Fruit fly (Drosophila melanogaster): ENCODE data around the gene CG17544.
A peak's percentile ranks its signal among the peaks of the same experiment; 100 is the strongest.

The CG17544 gene

dm6 chr2L:19376145-19376544, 22.1 kb downstream of the CG17544 start (continued):
- peak; percentile 71 for TF ChIP-seq CG2712 (tag; optimal IDR thresholded peaks at IDR 0.05)
- TF ChIP-seq tap (tag; optimal IDR thresholded peaks at IDR 0.05), result peak; percentile 35
- TF ChIP-seq Eip74EF (GFP tag; optimal IDR thresholded peaks at IDR 0.05), result no peak
- TF ChIP-seq CG15696 (tag; optimal IDR thresholded peaks at IDR 0.05), result peak; percentile 69
- TF ChIP-seq CG17359 (tag; optimal IDR thresholded peaks at IDR 0.05), result peak; percentile 20
- no peak for TF ChIP-seq crp (GFP tag; optimal IDR thresholded peaks at IDR 0.05)
- peak; percentile 38 for TF ChIP-seq trem (tag; optimal IDR thresholded peaks at IDR 0.05)
- no peak for TF ChIP-seq CkIIα-i1 (GFP tag; IDR thresholded peaks at IDR 0.05)
- TF ChIP-seq CG7357 (GFP tag; IDR thresholded peaks at IDR 0.05), result no peak
- peak; percentile 78 for TF ChIP-seq Xrp1 (GFP tag; IDR thresholded peaks at IDR 0.05)
- TF ChIP-seq HLH3B (GFP tag; IDR thresholded peaks at IDR 0.05), result 0 out of 2 replicates have a peak, but pooled peaks have one; percentile 15
- TF ChIP-seq H15 (GFP tag; IDR thresholded peaks at IDR 0.05), result peak; percentile 34; the same call in 1 of the 3 replicates
- peak; percentile 30 for TF ChIP-seq zen (tag; optimal IDR thresholded peaks at IDR 0.05)

dm6 chr2L:19373809-19374208, 24.5 kb downstream of the CG17544 start:
- no peak for TF ChIP-seq lov (optimal IDR thresholded peaks at IDR 0.05)
- TF ChIP-seq lov (GFP tag; IDR thresholded peaks at IDR 0.05), result no peak
- no peak for TF ChIP-seq Trl (optimal IDR thresholded peaks at IDR 0.05)
- no peak for TF ChIP-seq Trl (GFP tag; optimal IDR thresholded peaks at IDR 0.05)
- no peak for TF ChIP-seq caup (GFP tag; optimal IDR thresholded peaks at IDR 0.05; ENCODE audit: severe bottlenecking)
- no peak for TF ChIP-seq Myb (GFP tag; optimal IDR thresholded peaks at IDR 0.05)
- no peak for TF ChIP-seq jigr1 (GFP tag; IDR thresholded peaks at IDR 0.05)
- TF ChIP-seq eve (GFP tag; optimal IDR thresholded peaks at IDR 0.05), result peak in 1 of 2 experiments; percentile 27
- TF ChIP-seq HmgD (GFP tag; optimal IDR thresholded peaks at IDR 0.05), result no peak
- TF ChIP-seq scrt (GFP tag; optimal IDR thresholded peaks at IDR 0.05), result no peak
- TF ChIP-seq chinmo (GFP tag; IDR thresholded peaks at IDR 0.05; ENCODE audit: partially characterized antibody), result no peak
- no peak for TF ChIP-seq CG34422 (GFP tag; IDR thresholded peaks at IDR 0.05)
- TF ChIP-seq BtbVII (GFP tag; optimal IDR thresholded peaks at IDR 0.05), result no peak
- peak; percentile 35 for TF ChIP-seq D19A (tag; optimal IDR thresholded peaks at IDR 0.05)
- peak; percentile 62 for TF ChIP-seq CG2678 (tag; optimal IDR thresholded peaks at IDR 0.05)
- TF ChIP-seq CG12659 (GFP tag; optimal IDR thresholded peaks at IDR 0.05), result no peak
- no peak for TF ChIP-seq sob (GFP tag; IDR thresholded peaks at IDR 0.05)
- no peak for TF ChIP-seq bbx (GFP tag; IDR thresholded peaks at IDR 0.05; ENCODE audit: partially characterized antibody)
- no peak for TF ChIP-seq B-H1 (GFP tag; IDR thresholded peaks at IDR 0.05)
- no peak for TF ChIP-seq CG6765 (GFP tag; optimal IDR thresholded peaks at IDR 0.05)
- no peak for TF ChIP-seq esg (GFP tag; conservative IDR thresholded peaks at IDR 0.05)
- TF ChIP-seq CG14014 (GFP tag; IDR thresholded peaks at IDR 0.05), result no peak
- TF ChIP-seq Ptx1 (GFP tag; IDR thresholded peaks at IDR 0.05), result peak; percentile 50
- no peak for TF ChIP-seq peb (GFP tag; IDR thresholded peaks at IDR 0.05)
- TF ChIP-seq CG4617 (GFP tag; optimal IDR thresholded peaks at IDR 0.05; ENCODE audit: borderline replicate concordance), result no peak
- no peak for TF ChIP-seq hkb (optimal IDR thresholded peaks at IDR 0.05)
- no peak for TF ChIP-seq hkb (GFP tag; IDR thresholded peaks at IDR 0.05)
- no peak for TF ChIP-seq D (optimal IDR thresholded peaks at IDR 0.05)
- peak; percentile 34 for TF ChIP-seq D (GFP tag; optimal IDR thresholded peaks at IDR 0.05)
- peak; percentile 69 for TF ChIP-seq CG10979 (tag; optimal IDR thresholded peaks at IDR 0.05)
- TF ChIP-seq Ada2b (GFP tag; IDR thresholded peaks at IDR 0.05), result no peak
- TF ChIP-seq CG3407 (GFP tag; optimal IDR thresholded peaks at IDR 0.05), result peak; percentile 2
- no peak for TF ChIP-seq CG12744 (GFP tag; optimal IDR thresholded peaks at IDR 0.05)
- TF ChIP-seq lola (GFP tag; optimal IDR thresholded peaks at IDR 0.05), result peak in 1 of 3 experiments; percentile 64
- no peak for TF ChIP-seq tx (GFP tag; optimal IDR thresholded peaks at IDR 0.05)
- TF ChIP-seq pb (GFP tag; optimal IDR thresholded peaks at IDR 0.05), result no peak
- TF ChIP-seq Pdp1 (GFP tag; optimal IDR thresholded peaks at IDR 0.05), result no peak
- TF ChIP-seq CG11456 (GFP tag; IDR thresholded peaks at IDR 0.05), result no peak
